Worm (Caenorhabditis elegans): ENCODE data around the gene F22F7.2.
"Not testable (repeated sequence)": the region's sequence is repeated elsewhere in the genome, so short reads cannot be mapped to it uniquely, and the experiment has no call there.

F22F7.2 gene

ce11 chrV:2081894-2082293 lies 40.7 kb upstream of the F22F7.2 start:
- TF ChIP-seq nfya-1 (tag; optimal IDR thresholded peaks at IDR 0.05; ENCODE audit: borderline replicate concordance, insufficient read depth) (no peak), lin-54 (GFP tag; optimal IDR thresholded peaks at IDR 0.05) (no peak), repo-1 (tag; optimal IDR thresholded peaks at IDR 0.05) (no peak), snpc-1.3 (tag; optimal IDR thresholded peaks at IDR 0.05; ENCODE audit: insufficient read depth) (no peak), unc-62 (GFP tag; optimal IDR thresholded peaks at IDR 0.05) (no peak), ceh-91 (GFP tag; IDR thresholded peaks at IDR 0.05) (no peak), athp-1 (tag; optimal IDR thresholded peaks at IDR 0.05) (no peak), F57C9.4 (tag; optimal IDR thresholded peaks at IDR 0.05) (no peak)

- TF ChIP-seq ztf-25 (GFP tag; IDR thresholded peaks at IDR 0.05) = 0 out of 2 replicates have a peak, but pooled peaks have one; percentile 51
- peak; percentile 56 for TF ChIP-seq zfh-2 (GFP tag; conservative IDR thresholded peaks at IDR 0.05)
- no peak for TF ChIP-seq attf-5 (GFP tag; optimal IDR thresholded peaks at IDR 0.05)
- peak; percentile 23; the same call in 1 of the 2 replicates for TF ChIP-seq egrh-3 (GFP tag; IDR thresholded peaks at IDR 0.05)
Measured at ce11 chrV:2083869-2084268, 38.7 kb upstream of the F22F7.2 start.

ce11 chrV:2085745-2086267 lies 36.8 kb upstream of the F22F7.2 start, which contains the start of gene F36F12.3:
F36F12.3 (plus strand) TSS chrV:2085795.
- TF ChIP-seq Y95B8A.8 (GFP tag; IDR thresholded peaks at IDR 0.05) (0 out of 2 replicates have a peak, but pooled peaks have one; percentile 15), rpc-1 (tag; optimal IDR thresholded peaks at IDR 0.05) (peak; percentile 20), egrh-3 (GFP tag; IDR thresholded peaks at IDR 0.05) (peak; percentile 26; the same call in 1 of the 2 replicates), zfh-2 (GFP tag; conservative IDR thresholded peaks at IDR 0.05) (0 out of 2 replicates have a peak, but pooled peaks have one; percentile 11), F37B4.10 (GFP tag; IDR thresholded peaks at IDR 0.05) (0 out of 2 replicates have a peak, but pooled peaks have one; percentile 63)
- TF ChIP-seq rpc-1 (optimal IDR thresholded peaks at IDR 0.05) = not testable (repeated sequence)

ce11 chrV:2090321-2090720 lies 32.3 kb upstream of the F22F7.2 start, which contains the start of gene ztf-28:
ztf-28 (plus strand) TSS chrV:2090669.
- TF ChIP-seq D2030.7 (GFP tag; IDR thresholded peaks at IDR 0.05) (peak; percentile 30), snpc-1.1 (tag; optimal IDR thresholded peaks at IDR 0.05; ENCODE audit: insufficient read depth) (peak; percentile 23), snpc-4 (GFP tag; optimal IDR thresholded peaks at IDR 0.05) (peak; percentile 7), snpc-4 (tag; optimal IDR thresholded peaks at IDR 0.05) (peak in 3 of 4 experiments; percentile 51 to 88 (median 73)), hmg-1.2 (GFP tag; IDR thresholded peaks at IDR 0.05) (peak; percentile 89), pbrm-1 (GFP tag; IDR thresholded peaks at IDR 0.05) (peak; percentile 85), attf-6 (GFP tag; IDR thresholded peaks at IDR 0.05) (peak; percentile 90), mcd-1 (GFP tag; IDR thresholded peaks at IDR 0.05) (peak; percentile 55)

- TF ChIP-seq ceh-79 (tag; optimal IDR thresholded peaks at IDR 0.05) (no peak), ztf-22 (GFP tag; optimal IDR thresholded peaks at IDR 0.05) (no peak), unc-62 (GFP tag; optimal IDR thresholded peaks at IDR 0.05) (no peak), C17E4.6 (GFP tag; IDR thresholded peaks at IDR 0.05) (no peak), F52B5.7 (tag; optimal IDR thresholded peaks at IDR 0.05) (no peak), sea-2 (GFP tag; IDR thresholded peaks at IDR 0.05) (no peak), lin-40 (tag; optimal IDR thresholded peaks at IDR 0.05) (no peak), unc-130 (GFP tag; optimal IDR thresholded peaks at IDR 0.05) (no peak), T26A5.8 (tag; optimal IDR thresholded peaks at IDR 0.05) (no peak), cebp-1 (GFP tag; IDR thresholded peaks at IDR 0.05) (no peak), cebp-1 (tag; optimal IDR thresholded peaks at IDR 0.05) (no peak), nhr-179 (tag; optimal IDR thresholded peaks at IDR 0.05) (no peak), egl-18 (GFP tag; IDR thresholded peaks at IDR 0.05) (no peak), D2030.7 (GFP tag; IDR thresholded peaks at IDR 0.05) (no peak), F55B11.4 (tag; optimal IDR thresholded peaks at IDR 0.05; ENCODE audit: borderline replicate concordance, insufficient read depth) (no peak), F57A8.1 (GFP tag; optimal IDR thresholded peaks at IDR 0.05) (no peak), nfya-1 (tag; optimal IDR thresholded peaks at IDR 0.05; ENCODE audit: borderline replicate concordance, insufficient read depth) (no peak), tbx-9 (tag; optimal IDR thresholded peaks at IDR 0.05; ENCODE audit: borderline replicate concordance) (no peak), ztf-3 (GFP tag; optimal IDR thresholded peaks at IDR 0.05) (no peak), nhr-120 (GFP tag; IDR thresholded peaks at IDR 0.05) (no peak), repo-1 (tag; optimal IDR thresholded peaks at IDR 0.05) (no peak)
Measured at ce11 chrV:2095204-2095603, 27.4 kb upstream of the F22F7.2 start, which contains the start of gene F36F12.2. F36F12.2 (minus strand) TSS chrV:2095304.

Data from whole organism, young adult.